Worm (Caenorhabditis elegans) whole organism, young adult: ENCODE measurements around the gene sru-1.

Source experiments
- Y53F4B.3 ChIP-seq: fragments of 200-800 bp; sonication (Bioruptor generic); IDR thresholded peaks from 2 replicates; pipeline ENCODE4 v1.3.6; 2022; ENCODE audit warnings: missing genetic modification reagents, missing genetic modification characterization, missing compliant biosample characterization
- aptf-3 ChIP-seq: fragments of 200-800 bp; sonication (Bioruptor generic); IDR thresholded peaks from 2 replicates; pipeline ENCODE4 v1.3.6; 2022; ENCODE audit warnings: missing genetic modification characterization, missing compliant biosample characterization
- attf-3 ChIP-seq: fragments of 200-800 bp; sonication (Bioruptor generic); conservative IDR thresholded peaks from 2 replicates; pipeline ENCODE4 v1.3.6; 2022; ENCODE audit warnings: missing genetic modification reagents, missing genetic modification characterization, missing compliant biosample characterization
- hsf-1 ChIP-seq: fragments of 200-800 bp; sonication (Bioruptor generic); IDR thresholded peaks from 2 replicates; pipeline ENCODE4 v1.3.6; 2022; ENCODE audit warnings: missing genetic modification reagents, missing genetic modification characterization, missing compliant biosample characterization
- tlf-1 ChIP-seq: fragments of 200-800 bp; sonication (Bioruptor generic); optimal IDR thresholded peaks from 2 replicates; lab custom pipeline; 2018; ENCODE audit warnings: mild to moderate bottlenecking, missing genetic modification characterization, missing compliant biosample characterization

- TF ChIP-seq aptf-3 (GFP tag; lab: Robert Waterston, UW): no peak
- no peak for TF ChIP-seq tlf-1 (GFP tag; lab: Kevin White, UChicago)
- no peak for TF ChIP-seq attf-3 (GFP tag; lab: Robert Waterston, UW)
- TF ChIP-seq hsf-1 (GFP tag; lab: Robert Waterston, UW): no peak
- no peak for TF ChIP-seq Y53F4B.3 (GFP tag; lab: Robert Waterston, UW)
Measured at ce11 chrIV:9514132-9514531, 25.7 kb downstream of the sru-1 start.
